Fruit fly (Drosophila melanogaster): ENCODE measurements around the gene mRpS33.

DNA sequence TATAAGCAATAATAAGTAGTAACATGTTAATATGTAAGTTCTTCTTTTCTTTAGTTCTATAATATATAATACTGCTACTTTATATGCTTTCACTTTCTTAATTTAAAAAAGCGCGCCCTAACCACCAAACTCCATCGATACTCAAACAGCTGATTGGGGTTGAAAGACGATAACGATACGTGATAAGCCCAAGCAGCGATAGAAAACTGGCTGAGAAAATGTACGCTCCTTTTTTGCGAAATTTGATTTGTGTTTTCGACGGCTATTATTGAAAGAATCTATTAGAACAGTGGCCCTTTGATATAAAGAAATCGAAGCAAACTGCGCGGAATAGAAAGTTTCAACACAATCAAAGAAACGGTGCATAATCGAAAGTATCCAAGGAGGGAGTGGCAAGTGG lies 19.5 kb upstream of the mRpS33 start, which contains the start of gene CG14883:
- TF ChIP-seq CG8478 (optimal IDR thresholded peaks at IDR 0.05) (no peak), CTCF (optimal IDR thresholded peaks at IDR 0.05) (no peak)
